Worm (Caenorhabditis elegans): ENCODE measurements around the gene hst-1.

ce11 chrIV:8686510-8686909, 4.8 kb downstream of the hst-1 start, which contains the start of gene pole-2:
- peak; percentile 3 for TF ChIP-seq F49E8.2 (tag; optimal IDR thresholded peaks at IDR 0.05; ENCODE audit: insufficient read depth)
- TF ChIP-seq ama-1 (optimal IDR thresholded peaks at IDR 0.05), result no peak
- peak in 1 of 2 experiments; percentile 60 for TF ChIP-seq ama-1 (GFP tag; optimal IDR thresholded peaks at IDR 0.05)
- TF ChIP-seq unc-62 (GFP tag; optimal IDR thresholded peaks at IDR 0.05), result no peak
- 0 out of 2 replicates have a peak, but pooled peaks have one; percentile 40 for TF ChIP-seq Y53G8AR.9 (GFP tag; conservative IDR thresholded peaks at IDR 0.05)
- TF ChIP-seq zim-3 (tag; optimal IDR thresholded peaks at IDR 0.05), result no peak
